Worm (Caenorhabditis elegans): ENCODE results near the gene D1014.13.

DNA sequence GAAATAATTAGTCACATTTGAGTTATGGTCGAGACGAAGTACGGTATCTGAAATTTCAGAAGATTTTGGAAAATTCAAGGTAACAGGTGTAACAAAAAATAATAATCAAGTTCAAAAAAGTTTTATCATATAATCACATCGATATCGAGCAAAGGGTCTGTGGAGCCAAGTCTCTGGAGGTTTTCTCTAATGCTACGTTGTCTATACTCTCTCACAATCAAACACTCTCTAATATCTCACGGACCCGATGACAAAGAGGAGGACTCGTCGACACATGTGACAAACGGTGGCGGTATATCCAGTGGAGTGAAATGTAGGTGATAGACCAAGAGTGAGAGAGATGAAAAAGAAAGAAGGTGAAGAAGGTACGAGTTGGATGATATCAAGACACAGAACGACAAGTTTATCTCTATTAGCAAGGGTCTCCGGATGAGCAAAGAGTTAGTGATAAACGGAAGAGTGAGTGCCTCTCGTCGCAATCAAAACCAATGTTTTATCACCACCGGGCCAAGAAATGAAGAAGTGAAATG lies 50.5 kb downstream of the D1014.13 start, which contains the start of gene F20D6.10:
- TF ChIP-seq hsf-1 (GFP tag; IDR thresholded peaks at IDR 0.05) (no peak), ztf-22 (GFP tag; optimal IDR thresholded peaks at IDR 0.05) (no peak), let-526 (GFP tag; IDR thresholded peaks at IDR 0.05) (no peak), Y53G8AR.9 (GFP tag; conservative IDR thresholded peaks at IDR 0.05) (no peak), ama-1 (optimal IDR thresholded peaks at IDR 0.05) (no peak), ama-1 (GFP tag; optimal IDR thresholded peaks at IDR 0.05) (no peak), efl-1 (GFP tag; optimal IDR thresholded peaks at IDR 0.05) (no peak), ceh-27 (GFP tag; optimal IDR thresholded peaks at IDR 0.05) (no peak), ztf-28 (GFP tag; IDR thresholded peaks at IDR 0.05) (no peak), sptf-2 (GFP tag; optimal IDR thresholded peaks at IDR 0.05) (no peak), hlh-12 (tag; optimal IDR thresholded peaks at IDR 0.05) (no peak), pha-4 (tag; optimal IDR thresholded peaks at IDR 0.05) (no peak), T07F8.4 (tag; optimal IDR thresholded peaks at IDR 0.05) (no peak), nhr-27 (tag; optimal IDR thresholded peaks at IDR 0.05) (no peak)
